Fruit fly (Drosophila melanogaster) whole organism, prepupa: ENCODE measurements around the gene CG5810.

Source experiments
- Blimp-1 ChIP-seq: fragments of 200-800 bp; sonication (Bioruptor generic); optimal IDR thresholded peaks from 3 replicates; lab custom pipeline; 2017; ENCODE audit warnings: missing biosample characterization, missing genetic modification characterization, mild to moderate bottlenecking, moderate library complexity, missing genetic modification reagents
- CG10669 ChIP-seq: fragments of 200-800 bp; sonication (Bioruptor generic); optimal IDR thresholded peaks from 3 replicates; lab custom pipeline; 2018; ENCODE audit warnings: missing biosample characterization, mild to moderate bottlenecking, missing genetic modification characterization, moderate library complexity
- CG11294 ChIP-seq: fragments of 200-800 bp; sonication (Bioruptor generic); IDR thresholded peaks from 2 replicates; pipeline ENCODE4 v1.3.6; 2022; ENCODE audit warnings: missing biosample characterization, missing genetic modification characterization
- CG11902 ChIP-seq: fragments of 200-800 bp; sonication (Bioruptor generic); optimal IDR thresholded peaks from 3 replicates; lab custom pipeline; 2016; ENCODE audit warnings: missing biosample characterization, missing genetic modification characterization
- CG1621 ChIP-seq: fragments of 200-800 bp; sonication (Bioruptor generic); optimal IDR thresholded peaks from 3 replicates; lab custom pipeline; 2018; ENCODE audit warnings: missing biosample characterization, mild to moderate bottlenecking, missing genetic modification characterization
- CG3032 ChIP-seq: fragments of 200-800 bp; optimal IDR thresholded peaks from 2 replicates; lab custom pipeline; 2019; ENCODE audit warnings: missing biosample characterization, mild to moderate bottlenecking, missing genetic modification characterization, moderate library complexity
- CG31627 ChIP-seq: fragments of 200-800 bp; sonication (Bioruptor generic); optimal IDR thresholded peaks from 3 replicates; lab custom pipeline; 2016; ENCODE audit warnings: missing biosample characterization, missing genetic modification characterization
- CG32006 ChIP-seq: fragments of 200-800 bp; sonication (Bioruptor generic); optimal IDR thresholded peaks from 3 replicates; lab custom pipeline; 2017; ENCODE audit warnings: missing biosample characterization, mild to moderate bottlenecking, missing genetic modification characterization
- CG34406 ChIP-seq: fragments of 200-800 bp; sonication (Bioruptor generic); optimal IDR thresholded peaks from 3 replicates; lab custom pipeline; 2016; ENCODE audit warnings: missing biosample characterization, missing genetic modification characterization
- CG3919 ChIP-seq: fragments of 200-800 bp; sonication (Bioruptor generic); optimal IDR thresholded peaks from 3 replicates; lab custom pipeline; 2016; ENCODE audit warnings: missing biosample characterization, missing genetic modification characterization
- CG6163 ChIP-seq: fragments of 200-800 bp; sonication (Bioruptor generic); IDR thresholded peaks from 3 replicates; pipeline ENCODE4 v1.3.6; 2022; ENCODE audit warnings: missing biosample characterization, missing genetic modification characterization
- CG6792 ChIP-seq: fragments of 200-800 bp; sonication (Bioruptor generic); optimal IDR thresholded peaks from 3 replicates; lab custom pipeline; 2016; ENCODE audit warnings: missing biosample characterization, missing genetic modification characterization
- CG6808 ChIP-seq: fragments of 200-800 bp; sonication (Bioruptor generic); optimal IDR thresholded peaks from 3 replicates; lab custom pipeline; 2017; ENCODE audit warnings: missing biosample characterization, missing genetic modification characterization, mild to moderate bottlenecking, moderate library complexity, missing genetic modification reagents
- CG6854 ChIP-seq: fragments of 200-800 bp; sonication (Bioruptor generic); optimal IDR thresholded peaks from 2 replicates; lab custom pipeline; 2017; ENCODE audit warnings: missing biosample characterization, mild to moderate bottlenecking, missing genetic modification characterization
- CG7368 ChIP-seq: fragments of 200-800 bp; sonication (Bioruptor generic); optimal IDR thresholded peaks from 3 replicates; lab custom pipeline; 2016; ENCODE audit warnings: missing biosample characterization, missing genetic modification characterization
- CG8119 ChIP-seq: fragments of 200-800 bp; sonication (Bioruptor generic); IDR thresholded peaks from 3 replicates; pipeline ENCODE4 v1.3.6; 2022; ENCODE audit warnings: missing biosample characterization, missing genetic modification characterization
- CG8319 ChIP-seq: fragments of 200-800 bp; sonication (Bioruptor generic); optimal IDR thresholded peaks from 3 replicates; lab custom pipeline; 2016; ENCODE audit warnings: missing biosample characterization, missing genetic modification characterization
- CG8632 ChIP-seq: fragments of 200-800 bp; sonication (Bioruptor generic); optimal IDR thresholded peaks from 3 replicates; lab custom pipeline; 2016; ENCODE audit warnings: missing biosample characterization, missing genetic modification characterization
- Eip75B ChIP-seq: fragments of 200-800 bp; sonication (Bioruptor generic); optimal IDR thresholded peaks from 3 replicates; lab custom pipeline; 2016; ENCODE audit warnings: missing biosample characterization, missing genetic modification characterization
- Eip78C ChIP-seq: fragments of 200-800 bp; sonication (Bioruptor generic); peaks from one replicate; lab custom pipeline; 2016; ENCODE audit warnings: missing biosample characterization, missing genetic modification characterization
- Eip93F ChIP-seq: fragments of 200-800 bp; sonication (Bioruptor generic); optimal IDR thresholded peaks from 2 replicates; lab custom pipeline; 2016; ENCODE audit warnings: missing biosample characterization, mild to moderate bottlenecking, missing genetic modification characterization
- Ets96B ChIP-seq: fragments of 200-800 bp; optimal IDR thresholded peaks from 2 replicates; lab custom pipeline; 2019; ENCODE audit warnings: missing biosample characterization, mild to moderate bottlenecking, missing genetic modification characterization, moderate library complexity
- Gug ChIP-seq: fragments of 200-800 bp; sonication (Bioruptor generic); IDR thresholded peaks from 2 replicates; pipeline ENCODE4 v1.3.6; 2022; ENCODE audit warnings: missing biosample characterization, missing genetic modification characterization
- Hr39 ChIP-seq: fragments of 200-800 bp; sonication (Bioruptor generic); optimal IDR thresholded peaks from 2 replicates; lab custom pipeline; 2016; ENCODE audit warnings: missing biosample characterization, missing genetic modification characterization
- Hr4 ChIP-seq: fragments of 200-800 bp; sonication (Bioruptor generic); optimal IDR thresholded peaks from 3 replicates; lab custom pipeline; 2016; ENCODE audit warnings: missing biosample characterization, missing genetic modification characterization
- Met ChIP-seq: fragments of 200-800 bp; sonication (Bioruptor generic); optimal IDR thresholded peaks from 3 replicates; lab custom pipeline; 2016; ENCODE audit warnings: missing biosample characterization, missing genetic modification characterization
- OdsH ChIP-seq: fragments of 200-800 bp; sonication (Bioruptor generic); optimal IDR thresholded peaks from 3 replicates; lab custom pipeline; 2016; ENCODE audit warnings: missing biosample characterization, missing genetic modification characterization
- Smox ChIP-seq: fragments of 200-800 bp; sonication (Bioruptor generic); optimal IDR thresholded peaks from 3 replicates; lab custom pipeline; 2016; ENCODE audit warnings: missing biosample characterization, missing genetic modification characterization
- Sox102F ChIP-seq: fragments of 200-800 bp; sonication (Bioruptor generic); optimal IDR thresholded peaks from 2 replicates; lab custom pipeline; 2016; ENCODE audit warnings: missing biosample characterization, mild to moderate bottlenecking, missing genetic modification characterization
- Sox14 ChIP-seq: fragments of 200-800 bp; sonication (Bioruptor generic); optimal IDR thresholded peaks from 3 replicates; lab custom pipeline; 2016; ENCODE audit warnings: missing biosample characterization, missing genetic modification characterization
- Sox15 ChIP-seq: fragments of 200-800 bp; sonication (Bioruptor generic); optimal IDR thresholded peaks from 3 replicates; lab custom pipeline; 2016; ENCODE audit warnings: missing biosample characterization, missing genetic modification characterization
- achi ChIP-seq: fragments of 200-800 bp; sonication (Bioruptor generic); optimal IDR thresholded peaks from 3 replicates; lab custom pipeline; 2016; ENCODE audit warnings: missing biosample characterization, missing genetic modification characterization
- acj6 ChIP-seq: fragments of 200-800 bp; sonication (Bioruptor generic); optimal IDR thresholded peaks from 3 replicates; lab custom pipeline; 2016; ENCODE audit warnings: missing biosample characterization, missing genetic modification characterization
- cyc ChIP-seq: fragments of 200-800 bp; sonication (Bioruptor generic); optimal IDR thresholded peaks from 3 replicates; lab custom pipeline; 2016; ENCODE audit warnings: missing biosample characterization, missing genetic modification characterization
- dac ChIP-seq: fragments of 200-800 bp; sonication (Bioruptor generic); optimal IDR thresholded peaks from 2 replicates; lab custom pipeline; 2017; ENCODE audit warnings: missing biosample characterization, mild to moderate bottlenecking, missing genetic modification characterization
- dsx ChIP-seq: fragments of 200-800 bp; optimal IDR thresholded peaks from 3 replicates; lab custom pipeline; 2019; ENCODE audit warnings: missing biosample characterization, mild to moderate bottlenecking, missing genetic modification characterization, moderate library complexity; ENCODE audit not compliant: poor library complexity, severe bottlenecking
- eg ChIP-seq: fragments of 200-800 bp; sonication (Bioruptor generic); IDR thresholded peaks from 3 replicates; pipeline ENCODE4 v1.3.6; 2022; ENCODE audit warnings: missing biosample characterization, missing genetic modification characterization
- esn ChIP-seq: fragments of 200-800 bp; sonication (Bioruptor generic); optimal IDR thresholded peaks from 2 replicates; lab custom pipeline; 2016; ENCODE audit warnings: missing biosample characterization, mild to moderate bottlenecking, missing genetic modification characterization, moderate library complexity
- fd59A ChIP-seq: fragments of 200-800 bp; sonication (Bioruptor generic); optimal IDR thresholded peaks from 2 replicates; lab custom pipeline; 2017; ENCODE audit warnings: missing biosample characterization, mild to moderate bottlenecking, missing genetic modification characterization, missing genetic modification reagents
- fd85E ChIP-seq: fragments of 200-800 bp; sonication (Bioruptor generic); optimal IDR thresholded peaks from 3 replicates; lab custom pipeline; 2016; ENCODE audit warnings: missing biosample characterization, missing genetic modification characterization
- fkh ChIP-seq: fragments of 200-800 bp; sonication (Bioruptor generic); optimal IDR thresholded peaks from 3 replicates; lab custom pipeline; 2017; ENCODE audit warnings: missing biosample characterization, mild to moderate bottlenecking, missing genetic modification characterization, moderate library complexity
- net ChIP-seq: fragments of 200-800 bp; sonication (Bioruptor generic); optimal IDR thresholded peaks from 3 replicates; lab custom pipeline; 2016; ENCODE audit warnings: missing biosample characterization, missing genetic modification characterization
- pdm3 ChIP-seq: fragments of 200-800 bp; sonication (Bioruptor generic); optimal IDR thresholded peaks from 3 replicates; lab custom pipeline; 2016; ENCODE audit warnings: missing biosample characterization, missing genetic modification characterization
- salr ChIP-seq, 2 experiments: fragments of 200-800 bp; sonication (Bioruptor generic); optimal IDR thresholded peaks; 3 replicates each; lab custom pipeline; 2016 to 2018; ENCODE audit warnings: missing biosample characterization in 2 of 2, missing genetic modification characterization in 2 of 2, mild to moderate bottlenecking in 1 of 2
- spab ChIP-seq: fragments of 200-800 bp; sonication (Bioruptor generic); optimal IDR thresholded peaks from 2 replicates; lab custom pipeline; 2017; ENCODE audit warnings: missing biosample characterization, mild to moderate bottlenecking, missing genetic modification characterization, missing genetic modification reagents
- ss ChIP-seq, 2 experiments: fragments of 200-800 bp; sonication (Bioruptor generic); optimal IDR thresholded peaks; 2 replicates in 1 of 2; 3 replicates in 1 of 2; lab custom pipeline; 2017 to 2018; ENCODE audit warnings: mild to moderate bottlenecking in 2 of 2, missing biosample characterization in 2 of 2, missing genetic modification characterization in 2 of 2, moderate library complexity in 1 of 2
- svp ChIP-seq: fragments of 200-800 bp; sonication (Bioruptor generic); peaks from one replicate; lab custom pipeline; 2016; ENCODE audit warnings: missing biosample characterization, missing genetic modification characterization
- topi ChIP-seq: fragments of 200-800 bp; sonication (Bioruptor generic); optimal IDR thresholded peaks from 3 replicates; lab custom pipeline; 2016; ENCODE audit warnings: missing biosample characterization, missing genetic modification characterization
- vri ChIP-seq: fragments of 200-800 bp; sonication (Bioruptor generic); optimal IDR thresholded peaks from 3 replicates; lab custom pipeline; 2016; ENCODE audit warnings: missing biosample characterization, mild to moderate bottlenecking, missing genetic modification characterization

CG5810 gene

dm6 chr3R:21181957-21182356 is 18.4 kb downstream of the CG5810 start:
- TF ChIP-seq Sox15 (no peak), vri (GFP tag; lab: Kevin White, UChicago) (peak; percentile 6)

dm6 chr3R:21184373-21185132 is 21.0 kb downstream of the CG5810 start:
- TF ChIP-seq Gug (GFP tag; lab: Robert Waterston, UW) (no peak), Blimp-1 (GFP tag; lab: Kevin White, UChicago) (no peak), fd85E (GFP tag; lab: Kevin White, UChicago) (no peak), CG6163 (GFP tag; lab: Robert Waterston, UW) (no peak; the same call in 2 of the 3 replicates), Sox102F (GFP tag; lab: Kevin White, UChicago) (no peak), CG3919 (GFP tag; lab: Kevin White, UChicago) (peak; percentile 63), dsx (GFP tag; lab: Kevin White, UChicago) (peak; percentile 16), Eip75B (GFP tag; lab: Kevin White, UChicago) (peak; percentile 28), Hr39 (peak; percentile 54), ss (GFP tag; optimal IDR thresholded peaks at IDR 0.05; lab: Kevin White, UChicago) (no peak), CG11902 (GFP tag; lab: Kevin White, UChicago) (no peak), svp (GFP tag; lab: Kevin White, UChicago) (peak; percentile 80), fd59A (GFP tag; lab: Kevin White, UChicago) (peak; percentile 6), CG8319 (peak; percentile 16), OdsH (GFP tag; lab: Kevin White, UChicago) (peak; percentile 55), eg (GFP tag; lab: Robert Waterston, UW) (no peak), Met (peak; percentile 57), CG6792 (GFP tag; lab: Kevin White, UChicago) (peak; percentile 15), esn (GFP tag; lab: Kevin White, UChicago) (peak; percentile 56), CG6854 (GFP tag; lab: Kevin White, UChicago) (no peak), vri (GFP tag; lab: Kevin White, UChicago) (peak; percentile 10), topi (GFP tag; lab: Kevin White, UChicago) (peak; percentile 50), Hr4 (GFP tag; lab: Kevin White, UChicago) (peak; percentile 53), Ets96B (tag; lab: Kevin White, UChicago) (peak; percentile 10), CG7368 (GFP tag; lab: Kevin White, UChicago) (no peak), salr (GFP tag; optimal IDR thresholded peaks at IDR 0.05; lab: Kevin White, UChicago) (peak in 1 of 2 experiments; percentile 34), acj6 (GFP tag; lab: Kevin White, UChicago) (peak; percentile 15), pdm3 (GFP tag; lab: Kevin White, UChicago) (peak; percentile 57), CG6808 (peak; percentile 8), CG11294 (GFP tag; lab: Robert Waterston, UW) (no peak), Sox14 (GFP tag; lab: Kevin White, UChicago) (peak; percentile 56), fkh (peak; percentile 82), achi (no peak), CG3032 (peak; percentile 50), dac (GFP tag; lab: Kevin White, UChicago) (peak; percentile 56), CG32006 (GFP tag; lab: Kevin White, UChicago) (peak; percentile 36), Eip93F (GFP tag; lab: Kevin White, UChicago) (no peak), spab (GFP tag; lab: Kevin White, UChicago) (no peak), CG1621 (tag; lab: Kevin White, UChicago) (peak; percentile 19), CG8119 (GFP tag; lab: Robert Waterston, UW) (no peak), Eip78C (GFP tag; lab: Kevin White, UChicago) (peak; percentile 67), net (GFP tag; lab: Kevin White, UChicago) (no peak), CG8632 (GFP tag; lab: Kevin White, UChicago) (no peak), CG31627 (peak; percentile 60), CG10669 (GFP tag; lab: Kevin White, UChicago) (peak; percentile 12), Smox (GFP tag; lab: Kevin White, UChicago) (peak; percentile 3), CG34406 (GFP tag; lab: Kevin White, UChicago) (peak; percentile 6), cyc (GFP tag; lab: Kevin White, UChicago) (peak; percentile 65)
